Worm (Caenorhabditis elegans): ENCODE data around the gene hacl-1.
A peak's percentile ranks its signal among the peaks of the same experiment; 100 is the strongest.

Gene hacl-1

ce11 chrII:11469574-11470108 lies 23.1 kb downstream of the hacl-1 start, which contains the start of gene cisd-1 (continued):
- TF ChIP-seq nhr-27 (tag; optimal IDR thresholded peaks at IDR 0.05) (no peak), B0019.2 (GFP tag; conservative IDR thresholded peaks at IDR 0.05) (no peak), nhr-90 (tag; optimal IDR thresholded peaks at IDR 0.05) (no peak), cebp-1 (GFP tag; IDR thresholded peaks at IDR 0.05) (peak; percentile 25; the same call in 1 of the 2 replicates), cebp-1 (tag; optimal IDR thresholded peaks at IDR 0.05) (peak; percentile 59), ceh-91 (GFP tag; IDR thresholded peaks at IDR 0.05) (no peak), atf-7 (tag; optimal IDR thresholded peaks at IDR 0.05) (peak; percentile 32), pbrm-1 (GFP tag; IDR thresholded peaks at IDR 0.05) (0 out of 2 replicates have a peak, but pooled peaks have one; percentile 30), ztf-18 (tag; optimal IDR thresholded peaks at IDR 0.05) (peak; percentile 5)

- TF ChIP-seq bed-2 (GFP tag; IDR thresholded peaks at IDR 0.05), result no peak
- TF ChIP-seq ztf-28 (GFP tag; IDR thresholded peaks at IDR 0.05), result no peak
- TF ChIP-seq ceh-91 (GFP tag; IDR thresholded peaks at IDR 0.05), result no peak
Measured at ce11 chrII:11467541-11467940, 25.2 kb downstream of the hacl-1 start, which contains the start of gene klp-17. klp-17 (minus strand) TSS chrII:11467641.

ce11 chrII:11464427-11464944 lies 28.3 kb downstream of the hacl-1 start, which contains the start of the genes aars-1 and rga-1:
aars-1 (minus strand) TSS chrII:11464497.
rga-1 (plus strand) TSS chrII:11464894.
- TF ChIP-seq dpl-1 (GFP tag; optimal IDR thresholded peaks at IDR 0.05) (no peak), dox-1 (GFP tag; IDR thresholded peaks at IDR 0.05) (peak; percentile 86), lin-54 (GFP tag; optimal IDR thresholded peaks at IDR 0.05) (peak; percentile 2), snpc-4 (GFP tag; optimal IDR thresholded peaks at IDR 0.05) (no peak), snpc-4 (tag; optimal IDR thresholded peaks at IDR 0.05) (peak in 3 of 4 experiments; percentile 18 to 39 (median 38)), ztf-18 (tag; optimal IDR thresholded peaks at IDR 0.05) (peak; percentile 74), sdz-38 (tag; optimal IDR thresholded peaks at IDR 0.05) (no peak), hmg-1.2 (GFP tag; IDR thresholded peaks at IDR 0.05) (peak; percentile 66; the same call in 1 of the 2 replicates), ZK185.1 (tag; optimal IDR thresholded peaks at IDR 0.05; ENCODE audit: poor library complexity, severe bottlenecking) (peak; percentile 45), nhr-80 (tag; optimal IDR thresholded peaks at IDR 0.05) (peak; percentile 96), K12H6.12 (tag; optimal IDR thresholded peaks at IDR 0.05) (peak; percentile 4), mcd-1 (GFP tag; IDR thresholded peaks at IDR 0.05) (0 out of 2 replicates have a peak, but pooled peaks have one; percentile 48), cebp-1 (GFP tag; IDR thresholded peaks at IDR 0.05) (no peak), cebp-1 (tag; optimal IDR thresholded peaks at IDR 0.05) (peak; percentile 59), chd-7 (tag; optimal IDR thresholded peaks at IDR 0.05) (peak; percentile 30), lin-40 (tag; optimal IDR thresholded peaks at IDR 0.05) (peak; percentile 34), ztf-6 (GFP tag; IDR thresholded peaks at IDR 0.05) (no peak), ztf-3 (GFP tag; optimal IDR thresholded peaks at IDR 0.05) (no peak), K11D2.4 (GFP tag; IDR thresholded peaks at IDR 0.05) (no peak), tbp1 (GFP tag; optimal IDR thresholded peaks at IDR 0.05) (peak; percentile 31), hlh-26 (GFP tag; conservative IDR thresholded peaks at IDR 0.05) (no peak), ztf-22 (GFP tag; optimal IDR thresholded peaks at IDR 0.05) (peak; percentile 39), atf-7 (tag; optimal IDR thresholded peaks at IDR 0.05) (peak; percentile 41), nfyb-1 (GFP tag; IDR thresholded peaks at IDR 0.05) (peak; percentile 71), zfh-2 (GFP tag; conservative IDR thresholded peaks at IDR 0.05) (peak; percentile 86), attf-5 (GFP tag; optimal IDR thresholded peaks at IDR 0.05) (peak; percentile 80), attf-6 (GFP tag; IDR thresholded peaks at IDR 0.05) (no peak), ztf-28 (GFP tag; IDR thresholded peaks at IDR 0.05) (no peak), lin-26 (GFP tag; IDR thresholded peaks at IDR 0.05) (0 out of 2 replicates have a peak, but pooled peaks have one; percentile 36), B0336.3 (GFP tag; IDR thresholded peaks at IDR 0.05) (peak; percentile 52; the same call in 1 of the 2 replicates), ets-4 (GFP tag; optimal IDR thresholded peaks at IDR 0.05) (peak; percentile 58), F39B2.1 (GFP tag; IDR thresholded peaks at IDR 0.05) (no peak), pbrm-1 (GFP tag; IDR thresholded peaks at IDR 0.05) (0 out of 2 replicates have a peak, but pooled peaks have one; percentile 33)

Data from whole organism, young adult.